Fruit fly (Drosophila melanogaster) whole organism, embryonic: ENCODE results near the gene Kdm2.

Experiments used
- CG10274 ChIP-seq: fragments of 200-800 bp; sonication (Bioruptor generic); optimal IDR thresholded peaks from 3 replicates; lab custom pipeline; 2017; ENCODE audit warnings: missing biosample characterization, mild to moderate bottlenecking, missing genetic modification characterization
- CG10959 ChIP-seq: fragments of 200-800 bp; sonication (Bioruptor generic); IDR thresholded peaks from 2 replicates; pipeline ENCODE4 v1.3.6; 2022; ENCODE audit warnings: missing biosample characterization, missing genetic modification characterization
- CG11456 ChIP-seq: fragments of 200-800 bp; sonication (Bioruptor generic); IDR thresholded peaks from 3 replicates; pipeline ENCODE4 v1.3.6; 2022; ENCODE audit warnings: missing biosample characterization, missing genetic modification characterization
- CG12391 ChIP-seq: fragments of 200-800 bp; sonication (Bioruptor generic); optimal IDR thresholded peaks from 3 replicates; lab custom pipeline; 2018; ENCODE audit warnings: missing biosample characterization, mild to moderate bottlenecking, missing genetic modification characterization, moderate library complexity
- CG12744 ChIP-seq: fragments of 200-800 bp; sonication (Bioruptor generic); optimal IDR thresholded peaks from 2 replicates; lab custom pipeline; 2016; ENCODE audit warnings: missing biosample characterization, missing genetic modification characterization
- CG14050 ChIP-seq: fragments of 200-800 bp; sonication (Bioruptor generic); IDR thresholded peaks from 3 replicates; pipeline ENCODE4 v1.3.6; 2022; ENCODE audit warnings: missing biosample characterization, missing genetic modification characterization
- CG14441 ChIP-seq: fragments of 200-800 bp; sonication (Bioruptor generic); IDR thresholded peaks from 2 replicates; pipeline ENCODE4 v1.3.6; 2022; ENCODE audit warnings: missing biosample characterization, missing genetic modification characterization
- CG16779 ChIP-seq: fragments of 200-800 bp; sonication (Bioruptor generic); IDR thresholded peaks from 2 replicates; pipeline ENCODE4 v1.3.6; 2022; ENCODE audit warnings: missing biosample characterization, missing genetic modification characterization
- CG1792 ChIP-seq: fragments of 200-800 bp; sonication (Bioruptor generic); optimal IDR thresholded peaks from 2 replicates; lab custom pipeline; 2016; ENCODE audit warnings: missing biosample characterization, missing genetic modification characterization
- CG2875 ChIP-seq: fragments of 200-800 bp; sonication (Bioruptor generic); optimal IDR thresholded peaks from 2 replicates; lab custom pipeline; 2017; ENCODE audit warnings: missing biosample characterization, mild to moderate bottlenecking, missing genetic modification characterization, missing genetic modification reagents
- CG31365 ChIP-seq: fragments of 200-800 bp; sonication (Bioruptor generic); optimal IDR thresholded peaks from 2 replicates; lab custom pipeline; 2018; ENCODE audit warnings: missing biosample characterization, mild to moderate bottlenecking, missing genetic modification characterization
- CG31388 ChIP-seq: fragments of 200-800 bp; sonication (Bioruptor generic); optimal IDR thresholded peaks from 2 replicates; lab custom pipeline; 2016; ENCODE audit warnings: missing biosample characterization, missing genetic modification characterization
- CG3163 ChIP-seq: fragments of 200-800 bp; sonication (Bioruptor generic); optimal IDR thresholded peaks from 3 replicates; lab custom pipeline; 2016; ENCODE audit warnings: missing biosample characterization, missing genetic modification characterization
- CG32767 ChIP-seq: fragments of 200-800 bp; sonication (Bioruptor generic); IDR thresholded peaks from 2 replicates; pipeline ENCODE4 v1.3.6; 2022; ENCODE audit warnings: missing biosample characterization, missing genetic modification characterization
- CG5245 ChIP-seq: fragments of 200-800 bp; sonication (Bioruptor generic); optimal IDR thresholded peaks from 3 replicates; lab custom pipeline; 2016; ENCODE audit warnings: missing biosample characterization, missing genetic modification characterization
- CG6854 ChIP-seq: fragments of 200-800 bp; sonication (Bioruptor generic); optimal IDR thresholded peaks from 3 replicates; lab custom pipeline; 2017; ENCODE audit warnings: missing biosample characterization, mild to moderate bottlenecking, missing genetic modification characterization
- CG8478 ChIP-seq: fragments of >200 bp; optimal IDR thresholded peaks from 2 replicates; lab custom pipeline; 2018
- D ChIP-seq, 2 experiments: fragments of 200-800 bp in 1 of 2; fragments of >200 bp in 1 of 2; sonication (Bioruptor generic) in 1 of 2; optimal IDR thresholded peaks; 2 replicates in 1 of 2; 3 replicates in 1 of 2; lab custom pipeline; 2017; ENCODE audit warnings: mild to moderate bottlenecking in 1 of 2, missing biosample characterization in 1 of 2, missing genetic modification characterization in 1 of 2, missing genetic modification reagents in 1 of 2
- Dip2 ChIP-seq: fragments of 200-800 bp; sonication (Bioruptor generic); IDR thresholded peaks from 2 replicates; pipeline ENCODE4 v1.3.6; 2022; ENCODE audit warnings: missing biosample characterization, missing genetic modification characterization
- Doc2 ChIP-seq: fragments of 200-800 bp; sonication (Bioruptor generic); IDR thresholded peaks from 2 replicates; pipeline ENCODE4 v1.3.6; 2022; ENCODE audit warnings: missing biosample characterization, missing genetic modification characterization
- Hey ChIP-seq: fragments of 200-800 bp; sonication (Bioruptor generic); optimal IDR thresholded peaks from 3 replicates; lab custom pipeline; 2018; ENCODE audit warnings: missing biosample characterization, mild to moderate bottlenecking, missing genetic modification characterization
- Kr ChIP-seq: fragments of 200-800 bp; sonication (Bioruptor generic); optimal IDR thresholded peaks from 2 replicates; lab custom pipeline; 2017; ENCODE audit warnings: missing biosample characterization, mild to moderate bottlenecking, missing genetic modification characterization
- NK7.1 ChIP-seq: fragments of 200-800 bp; sonication (Bioruptor generic); optimal IDR thresholded peaks from 3 replicates; lab custom pipeline; 2016; ENCODE audit warnings: missing biosample characterization, missing genetic modification characterization
- Neu2 ChIP-seq: fragments of 200-800 bp; sonication (Bioruptor generic); optimal IDR thresholded peaks from 3 replicates; lab custom pipeline; 2016; ENCODE audit warnings: missing biosample characterization, missing genetic modification characterization, borderline replicate concordance
- Six4 ChIP-seq: fragments of 200-800 bp; sonication (Bioruptor generic); optimal IDR thresholded peaks from 2 replicates; lab custom pipeline; 2016; ENCODE audit warnings: missing biosample characterization, missing genetic modification characterization
- Sry-β ChIP-seq: fragments of 200-800 bp; sonication (Bioruptor generic); optimal IDR thresholded peaks from 2 replicates; lab custom pipeline; 2018; ENCODE audit warnings: missing biosample characterization, mild to moderate bottlenecking, missing genetic modification characterization, moderate library complexity
- Stat92E ChIP-seq, 3 experiments: fragments of >200 bp in 2 of 3; fragments of 200-800 bp in 1 of 3; sonication (Bioruptor generic) in 1 of 3; optimal IDR thresholded peaks; 2 replicates each; lab custom pipeline; 2017 to 2019; ENCODE audit warnings: missing biosample characterization in 3 of 3, missing genetic modification characterization in 3 of 3, mild to moderate bottlenecking in 1 of 3, moderate library complexity in 1 of 3
- Taf1 ChIP-seq: fragments of 200-800 bp; sonication (Bioruptor generic); IDR thresholded peaks from 2 replicates; pipeline ENCODE4 v1.3.6; 2022; ENCODE audit warnings: missing biosample characterization, missing genetic modification characterization
- al ChIP-seq: fragments of 200-800 bp; sonication (Bioruptor generic); IDR thresholded peaks from 2 replicates; pipeline ENCODE4 v1.3.6; 2022; ENCODE audit warnings: missing biosample characterization, missing genetic modification characterization
- bowl ChIP-seq: fragments of 200-800 bp; sonication (Bioruptor generic); IDR thresholded peaks from 2 replicates; pipeline ENCODE4 v1.3.6; 2022; ENCODE audit warnings: missing biosample characterization, missing genetic modification characterization
- bsh ChIP-seq, 2 experiments: fragments of 200-800 bp; sonication (Bioruptor generic); optimal IDR thresholded peaks; 2 replicates each; lab custom pipeline; 2017 to 2018; ENCODE audit warnings: mild to moderate bottlenecking in 2 of 2, missing biosample characterization in 2 of 2, missing genetic modification characterization in 2 of 2, moderate library complexity in 1 of 2
- chif ChIP-seq, 2 experiments: fragments of 200-800 bp; sonication (Bioruptor generic); optimal IDR thresholded peaks; 3 replicates each; lab custom pipeline; 2016; ENCODE audit warnings: missing biosample characterization in 2 of 2, missing genetic modification characterization in 2 of 2
- dm ChIP-seq: fragments of 200-800 bp; sonication (Bioruptor generic); optimal IDR thresholded peaks from 3 replicates; lab custom pipeline; 2016; ENCODE audit warnings: missing biosample characterization, missing genetic modification characterization
- dmrt99B ChIP-seq: fragments of 200-800 bp; sonication (Bioruptor generic); optimal IDR thresholded peaks from 2 replicates; lab custom pipeline; 2018; ENCODE audit warnings: missing biosample characterization, mild to moderate bottlenecking, missing genetic modification characterization, moderate library complexity
- esg ChIP-seq: fragments of 200-800 bp; sonication (Bioruptor generic); conservative IDR thresholded peaks from 2 replicates; pipeline ENCODE4 v1.3.6; 2022; ENCODE audit warnings: missing biosample characterization, missing genetic modification characterization
- grau ChIP-seq: fragments of 200-800 bp; optimal IDR thresholded peaks from 3 replicates; lab custom pipeline; 2019; ENCODE audit warnings: missing biosample characterization, mild to moderate bottlenecking, missing genetic modification characterization, moderate library complexity
- gsb ChIP-seq: fragments of 200-800 bp; sonication (Bioruptor generic); IDR thresholded peaks from 2 replicates; pipeline ENCODE4 v1.3.6; 2022; ENCODE audit warnings: missing biosample characterization, missing genetic modification characterization
- hb ChIP-seq: fragments of 200-800 bp; sonication (Bioruptor generic); IDR thresholded peaks from 3 replicates; pipeline ENCODE4 v1.3.6; 2022; ENCODE audit warnings: missing biosample characterization, missing genetic modification characterization; ENCODE audit not compliant: partially characterized antibody
- jing ChIP-seq: fragments of 200-800 bp; sonication (Bioruptor generic); optimal IDR thresholded peaks from 2 replicates; lab custom pipeline; 2018; ENCODE audit warnings: missing biosample characterization, mild to moderate bottlenecking, missing genetic modification characterization
- lab ChIP-seq: fragments of 200-800 bp; sonication (Bioruptor generic); optimal IDR thresholded peaks from 3 replicates; lab custom pipeline; 2017; ENCODE audit warnings: missing biosample characterization, missing genetic modification characterization, mild to moderate bottlenecking, moderate library complexity, missing genetic modification reagents
- pita ChIP-seq: fragments of 200-800 bp; sonication (Bioruptor generic); optimal IDR thresholded peaks from 2 replicates; lab custom pipeline; 2017; ENCODE audit warnings: missing biosample characterization, mild to moderate bottlenecking, missing genetic modification characterization
- pros ChIP-seq: fragments of 200-800 bp; sonication (Bioruptor generic); optimal IDR thresholded peaks from 3 replicates; lab custom pipeline; 2019; ENCODE audit warnings: missing biosample characterization, mild to moderate bottlenecking, missing genetic modification characterization, moderate library complexity
- salm ChIP-seq: fragments of 200-800 bp; sonication (Bioruptor generic); optimal IDR thresholded peaks from 2 replicates; lab custom pipeline; 2018; ENCODE audit warnings: missing biosample characterization, mild to moderate bottlenecking, missing genetic modification characterization
- sd ChIP-seq: fragments of 200-800 bp; sonication (Bioruptor generic); optimal IDR thresholded peaks from 3 replicates; lab custom pipeline; 2018; ENCODE audit warnings: missing biosample characterization, mild to moderate bottlenecking, missing genetic modification characterization, moderate library complexity
- sens ChIP-seq: fragments of 200-800 bp; sonication (Bioruptor generic); peaks from one replicate; lab custom pipeline; 2016; ENCODE audit warnings: missing biosample characterization, missing genetic modification characterization
- slbo ChIP-seq: fragments of 200-800 bp; sonication (Bioruptor generic); IDR thresholded peaks from 2 replicates; pipeline ENCODE4 v1.3.6; 2022; ENCODE audit warnings: missing biosample characterization, missing genetic modification characterization
- tio ChIP-seq: fragments of 200-800 bp; sonication (Bioruptor generic); optimal IDR thresholded peaks from 2 replicates; lab custom pipeline; 2017; ENCODE audit warnings: missing biosample characterization, missing genetic modification characterization, inconsistent platforms
- usp ChIP-seq: fragments of >200 bp; optimal IDR thresholded peaks from 2 replicates; lab custom pipeline; 2017; ENCODE audit warnings: missing biosample characterization, missing genetic modification characterization
- vfl ChIP-seq: fragments of 200-800 bp; sonication (Bioruptor generic); optimal IDR thresholded peaks from 2 replicates; lab custom pipeline; 2016; ENCODE audit warnings: missing biosample characterization, missing genetic modification characterization

The Kdm2 gene

dm6 chr3R:9055119-9056105 is 3.1 kb downstream of the Kdm2 start (continued):
- TF ChIP-seq CG12391 (tag; lab: Kevin White, UChicago) = peak; percentile 96
- peak; percentile 81 for TF ChIP-seq CG5245 (GFP tag; lab: Kevin White, UChicago)
- peak; percentile 84 for TF ChIP-seq sd
- TF ChIP-seq lab (GFP tag; lab: Kevin White, UChicago) = peak; percentile 97
- peak; percentile 89 for TF ChIP-seq tio (GFP tag; lab: Kevin White, UChicago)
- TF ChIP-seq CG16779 (GFP tag; lab: Robert Waterston, UW) = no peak
- peak; percentile 66 for TF ChIP-seq vfl (GFP tag; lab: Kevin White, UChicago)
- no peak for TF ChIP-seq hb (GFP tag; lab: Robert Waterston, UW)
- TF ChIP-seq CG31388 = peak; percentile 82
- TF ChIP-seq gsb (GFP tag; lab: Robert Waterston, UW) = no peak
- TF ChIP-seq Doc2 (GFP tag; lab: Robert Waterston, UW) = no peak
- TF ChIP-seq CG14050 (GFP tag; lab: Robert Waterston, UW) = no peak
- peak; percentile 55 to 96 for TF ChIP-seq bsh (GFP tag; optimal IDR thresholded peaks at IDR 0.05; lab: Kevin White, UChicago)
- TF ChIP-seq CG3163 = peak; percentile 29
- no peak for TF ChIP-seq Neu2
- peak; percentile 92 for TF ChIP-seq CG10274
- TF ChIP-seq CG32767 (GFP tag; lab: Robert Waterston, UW) = no peak
- no peak for TF ChIP-seq CG14441
- peak; percentile 97 for TF ChIP-seq sens (GFP tag; lab: Kevin White, UChicago)
- no peak for TF ChIP-seq slbo (GFP tag; lab: Robert Waterston, UW)
- TF ChIP-seq grau (tag; lab: Kevin White, UChicago) = peak; percentile 95
- no peak for TF ChIP-seq Taf1 (GFP tag; lab: Robert Waterston, UW)
- TF ChIP-seq CG1792 = peak; percentile 62
- no peak for TF ChIP-seq CG10959 (GFP tag; lab: Robert Waterston, UW)
- peak; percentile 88 for TF ChIP-seq salm (tag; lab: Kevin White, UChicago)
- TF ChIP-seq jing (GFP tag; lab: Kevin White, UChicago) = peak; percentile 78
- peak; percentile 61 to 65 for TF ChIP-seq chif (GFP tag; optimal IDR thresholded peaks at IDR 0.05; lab: Kevin White, UChicago)
- TF ChIP-seq usp = no peak
- no peak for TF ChIP-seq pita
- TF ChIP-seq CG12744 (GFP tag; lab: Kevin White, UChicago) = peak; percentile 73
- TF ChIP-seq CG31365 (tag; lab: Kevin White, UChicago) = peak; percentile 77
- peak; percentile 97 for TF ChIP-seq dmrt99B
- TF ChIP-seq Stat92E (GFP tag; optimal IDR thresholded peaks at IDR 0.05; lab: Kevin White, UChicago) = peak in 1 of 3 experiments; percentile 29
- peak; percentile 79 for TF ChIP-seq CG2875
- TF ChIP-seq al = no peak
- no peak for TF ChIP-seq esg
- peak; percentile 87 for TF ChIP-seq Hey (tag; lab: Kevin White, UChicago)
- no peak for TF ChIP-seq bowl (GFP tag; lab: Robert Waterston, UW)
- peak; percentile 30 for TF ChIP-seq Sry-β
- peak; percentile 93 for TF ChIP-seq CG6854 (GFP tag; lab: Kevin White, UChicago)
- peak; percentile 45 for TF ChIP-seq dm (GFP tag; lab: Kevin White, UChicago)
- no peak for TF ChIP-seq CG8478 (lab: Kevin White, UChicago)
- TF ChIP-seq Kr (GFP tag; lab: Kevin White, UChicago) = no peak
- TF ChIP-seq D (optimal IDR thresholded peaks at IDR 0.05; lab: Kevin White, UChicago) = no peak
- peak; percentile 89 for TF ChIP-seq D (GFP tag; optimal IDR thresholded peaks at IDR 0.05; lab: Kevin White, UChicago)
- no peak for TF ChIP-seq pros (GFP tag; lab: Kevin White, UChicago)
- no peak for TF ChIP-seq Dip2 (GFP tag; lab: Robert Waterston, UW)
- peak; percentile 82 for TF ChIP-seq Six4 (GFP tag; lab: Kevin White, UChicago)
- TF ChIP-seq CG11456 = no peak
- TF ChIP-seq NK7.1 = peak; percentile 37
